Worm (Caenorhabditis elegans) whole organism, L2 larva: ENCODE measurements around the gene D1044.4.

Experiments used
- C34F6.9 ChIP-seq: fragments of 150-350 bp; optimal IDR thresholded peaks from 2 replicates; lab custom pipeline; 2014; ENCODE audit warnings: missing biosample characterization, missing genetic modification characterization
- F13H6.1 ChIP-seq: sonication (generic microtip); optimal IDR thresholded peaks from 2 replicates; lab custom pipeline; 2016; ENCODE audit warnings: missing genetic modification characterization, missing compliant biosample characterization
- Y55F3AM.14 ChIP-seq: fragments of 200-800 bp; sonication (Bioruptor generic); optimal IDR thresholded peaks from 2 replicates; lab custom pipeline; 2018; ENCODE audit warnings: mild to moderate bottlenecking, missing genetic modification characterization, missing compliant biosample characterization
- alr-1 ChIP-seq: fragments of 150-350 bp; optimal IDR thresholded peaks from 2 replicates; lab custom pipeline; 2014; ENCODE audit warnings: missing biosample characterization, missing genetic modification characterization
- aly-2 ChIP-seq: fragments of 150-350 bp; optimal IDR thresholded peaks from 2 replicates; lab custom pipeline; 2014; ENCODE audit warnings: missing biosample characterization, missing genetic modification characterization
- blmp-1 ChIP-seq: sonication (generic microtip); optimal IDR thresholded peaks from 2 replicates; lab custom pipeline; 2017; ENCODE audit warnings: missing genetic modification characterization, mild to moderate bottlenecking, missing compliant biosample characterization, antibody characterized with exemption, moderate library complexity; ENCODE audit not compliant: insufficient read depth
- ceh-82 ChIP-seq: fragments of 150-350 bp; optimal IDR thresholded peaks from 2 replicates; lab custom pipeline; 2014; ENCODE audit warnings: missing biosample characterization, missing genetic modification characterization
- crh-2 ChIP-seq: sonication (generic microtip); optimal IDR thresholded peaks from 2 replicates; lab custom pipeline; 2017; ENCODE audit warnings: missing biosample characterization, missing genetic modification characterization
- egl-27 ChIP-seq: sonication (generic microtip); optimal IDR thresholded peaks from 3 replicates; lab custom pipeline; 2017; ENCODE audit warnings: missing biosample characterization, missing genetic modification reagents, missing genetic modification characterization
- elt-1 ChIP-seq: fragments of 150-350 bp; optimal IDR thresholded peaks from 2 replicates; lab custom pipeline; 2014; ENCODE audit warnings: missing biosample characterization, missing genetic modification characterization
- elt-3 ChIP-seq: sonication (generic microtip); optimal IDR thresholded peaks from 2 replicates; lab custom pipeline; 2017; ENCODE audit warnings: missing biosample characterization, missing genetic modification characterization
- fos-1 ChIP-seq: fragments of 150-350 bp; optimal IDR thresholded peaks from 2 replicates; lab custom pipeline; 2014; ENCODE audit warnings: missing biosample characterization, missing genetic modification characterization
- lin-11 ChIP-seq: fragments of 150-350 bp; sonication (generic microtip); optimal IDR thresholded peaks from 2 replicates; lab custom pipeline; 2014; ENCODE audit warnings: missing biosample characterization, missing genetic modification characterization, inconsistent platforms, mixed read lengths
- lin-13 ChIP-seq: fragments of 150-350 bp; optimal IDR thresholded peaks from 2 replicates; lab custom pipeline; 2014; ENCODE audit warnings: missing biosample characterization, missing genetic modification reagents, missing genetic modification characterization
- lin-39 ChIP-seq: fragments of 150-350 bp; optimal IDR thresholded peaks from 2 replicates; lab custom pipeline; 2014; ENCODE audit warnings: missing biosample characterization, missing genetic modification reagents, missing genetic modification characterization
- mab-5 ChIP-seq: fragments of 150-350 bp; optimal IDR thresholded peaks from 2 replicates; lab custom pipeline; 2014; ENCODE audit warnings: missing biosample characterization, missing genetic modification characterization
- mbf-1 ChIP-seq: sonication (generic microtip); optimal IDR thresholded peaks from 2 replicates; lab custom pipeline; 2017; ENCODE audit warnings: missing biosample characterization, missing genetic modification characterization
- mdl-1 ChIP-seq, 2 experiments: fragments of 150-350 bp in 1 of 2; sonication (generic microtip) in 1 of 2; optimal IDR thresholded peaks; 2 replicates each; lab custom pipeline; 2017; ENCODE audit warnings: missing biosample characterization in 2 of 2, missing genetic modification characterization in 2 of 2
- nhr-10 ChIP-seq: sonication (generic microtip); optimal IDR thresholded peaks from 2 replicates; lab custom pipeline; 2017; ENCODE audit warnings: missing biosample characterization, missing genetic modification characterization
- nhr-11 ChIP-seq: fragments of 150-350 bp; optimal IDR thresholded peaks from 2 replicates; lab custom pipeline; 2014; ENCODE audit warnings: missing biosample characterization, missing genetic modification characterization
- nhr-12 ChIP-seq: fragments of 150-350 bp; optimal IDR thresholded peaks from 2 replicates; lab custom pipeline; 2014; ENCODE audit warnings: missing biosample characterization, missing genetic modification characterization
- nhr-129 ChIP-seq: fragments of 150-350 bp; optimal IDR thresholded peaks from 2 replicates; lab custom pipeline; 2014; ENCODE audit warnings: missing biosample characterization, missing genetic modification characterization
- nhr-21 ChIP-seq: fragments of 150-350 bp; optimal IDR thresholded peaks from 2 replicates; lab custom pipeline; 2014; ENCODE audit warnings: missing biosample characterization, missing genetic modification characterization
- nhr-23 ChIP-seq: fragments of 150-350 bp; optimal IDR thresholded peaks from 2 replicates; lab custom pipeline; 2014; ENCODE audit warnings: missing biosample characterization, missing genetic modification reagents, missing genetic modification characterization
- nhr-25 ChIP-seq: fragments of 150-350 bp; sonication (generic microtip); optimal IDR thresholded peaks from 3 replicates; lab custom pipeline; 2014; ENCODE audit warnings: missing biosample characterization, missing genetic modification characterization
- nhr-77 ChIP-seq: fragments of 150-350 bp; optimal IDR thresholded peaks from 2 replicates; lab custom pipeline; 2014; ENCODE audit warnings: missing biosample characterization, missing genetic modification characterization
- peb-1 ChIP-seq: fragments of 150-350 bp; optimal IDR thresholded peaks from 2 replicates; lab custom pipeline; 2014; ENCODE audit warnings: missing biosample characterization, missing genetic modification characterization
- sem-4 ChIP-seq: fragments of 150-350 bp; optimal IDR thresholded peaks from 2 replicates; lab custom pipeline; 2014; ENCODE audit warnings: missing biosample characterization, missing genetic modification reagents, missing genetic modification characterization
- sma-3 ChIP-seq: sonication (generic microtip); optimal IDR thresholded peaks from 2 replicates; lab custom pipeline; 2016; ENCODE audit warnings: missing genetic modification reagents, missing genetic modification characterization, missing compliant biosample characterization
- sma-9 ChIP-seq, 2 experiments: fragments of 150-350 bp in 1 of 2; sonication (generic microtip) in 1 of 2; optimal IDR thresholded peaks; 2 replicates each; lab custom pipeline; 2014 to 2016; ENCODE audit warnings: missing genetic modification characterization in 2 of 2, mild to moderate bottlenecking in 1 of 2, missing biosample characterization in 1 of 2, missing compliant biosample characterization in 1 of 2, missing genetic modification reagents in 1 of 2, moderate library complexity in 1 of 2
- snpc-4 ChIP-seq: fragments of 150-350 bp; optimal IDR thresholded peaks from 2 replicates; lab custom pipeline; 2014; ENCODE audit warnings: missing biosample characterization, missing genetic modification characterization
- unc-62 ChIP-seq: fragments of 150-350 bp; optimal IDR thresholded peaks from 2 replicates; lab custom pipeline; 2014; ENCODE audit warnings: missing biosample characterization, missing genetic modification reagents, missing genetic modification characterization
- ztf-4 ChIP-seq: fragments of 150-350 bp; optimal IDR thresholded peaks from 2 replicates; lab custom pipeline; 2014; ENCODE audit warnings: missing biosample characterization, missing genetic modification characterization

Gene D1044.4

ce11 chrIII:5550193-5550592, 28.4 kb upstream of the D1044.4 start:
- TF ChIP-seq elt-1 (no peak), nhr-77 (no peak), fos-1 (peak; percentile 29), sma-9 (GFP tag; optimal IDR thresholded peaks at IDR 0.05; lab: Kevin White, UChicago) (peak; percentile 24), sma-9 (tag; optimal IDR thresholded peaks at IDR 0.05; lab: Kevin White, UChicago) (no peak), alr-1 (tag; lab: Kevin White, UChicago) (no peak), blmp-1 (tag; lab: Kevin White, UChicago) (peak; percentile 31), mbf-1 (tag; lab: Kevin White, UChicago) (no peak), nhr-21 (tag; lab: Kevin White, UChicago) (peak; percentile 34), nhr-129 (tag; lab: Kevin White, UChicago) (peak; percentile 38), nhr-25 (tag; lab: Kevin White, UChicago) (peak; percentile 44), mdl-1 (tag; optimal IDR thresholded peaks at IDR 0.05; lab: Kevin White, UChicago) (no peak), sma-3 (peak; percentile 6)

- TF ChIP-seq fos-1 (peak; percentile 87), crh-2 (peak; percentile 27), peb-1 (tag; lab: Kevin White, UChicago) (no peak)
Measured at ce11 chrIII:5546730-5547129, 24.9 kb upstream of the D1044.4 start, which contains the start of gene F09F7.5. Gene F09F7.5 (plus strand): TSS chrIII:5546987.

- no peak for TF ChIP-seq Y55F3AM.14
- no peak for TF ChIP-seq F13H6.1 (tag; lab: Kevin White, UChicago)
- peak; percentile 12 for TF ChIP-seq nhr-25 (tag; lab: Kevin White, UChicago)
- TF ChIP-seq nhr-23, result no peak
- TF ChIP-seq crh-2, result no peak
- no peak for TF ChIP-seq snpc-4 (tag; lab: Kevin White, UChicago)
- no peak for TF ChIP-seq ceh-82 (tag; lab: Kevin White, UChicago)
- peak; percentile 21 for TF ChIP-seq C34F6.9 (tag; lab: Kevin White, UChicago)
- no peak for TF ChIP-seq nhr-77
- TF ChIP-seq nhr-21 (tag; lab: Kevin White, UChicago), result peak; percentile 30
- no peak for TF ChIP-seq mbf-1 (tag; lab: Kevin White, UChicago)
Measured at ce11 chrIII:5546309-5546708, 24.5 kb upstream of the D1044.4 start.

- TF ChIP-seq mab-5 (tag; lab: Kevin White, UChicago), result no peak
- TF ChIP-seq ztf-4, result no peak
Measured at ce11 chrIII:5543727-5544345, 22.0 kb upstream of the D1044.4 start, which contains the start of gene D1044.1. Gene D1044.1 (plus strand): TSS chrIII:5544295.

ce11 chrIII:5543050-5543449, 21.2 kb upstream of the D1044.4 start, which contains the start of gene D1044.6:
Gene D1044.6 (minus strand): TSS chrIII:5543177.
- TF ChIP-seq Y55F3AM.14, result no peak
- no peak for TF ChIP-seq sma-9 (GFP tag; optimal IDR thresholded peaks at IDR 0.05; lab: Kevin White, UChicago)
- no peak for TF ChIP-seq sma-9 (tag; optimal IDR thresholded peaks at IDR 0.05; lab: Kevin White, UChicago)
- no peak for TF ChIP-seq sem-4 (tag; lab: Kevin White, UChicago)
- TF ChIP-seq nhr-10 (tag; lab: Kevin White, UChicago), result no peak
- TF ChIP-seq nhr-129 (tag; lab: Kevin White, UChicago), result no peak
- TF ChIP-seq aly-2, result no peak
- no peak for TF ChIP-seq elt-3 (tag; lab: Kevin White, UChicago)
- no peak for TF ChIP-seq lin-13 (GFP tag; lab: Kevin White, UChicago)
- no peak for TF ChIP-seq unc-62
- TF ChIP-seq peb-1 (tag; lab: Kevin White, UChicago), result no peak
- TF ChIP-seq crh-2, result no peak
- no peak for TF ChIP-seq nhr-23
- TF ChIP-seq mdl-1 (tag; optimal IDR thresholded peaks at IDR 0.05; lab: Kevin White, UChicago), result no peak
- TF ChIP-seq lin-39 (tag; lab: Kevin White, UChicago), result no peak
- no peak for TF ChIP-seq lin-11
- TF ChIP-seq egl-27 (tag; lab: Kevin White, UChicago), result no peak
- TF ChIP-seq nhr-11 (tag; lab: Kevin White, UChicago), result no peak
- no peak for TF ChIP-seq nhr-12 (tag; lab: Kevin White, UChicago)
